Worm (Caenorhabditis elegans) whole organism, L4 larva: ENCODE data around the gene gln-2.

ENCODE experiments used
- F37D6.2 ChIP-seq: sonication (generic microtip); optimal IDR thresholded peaks from 2 replicates; lab custom pipeline; 2016; ENCODE audit warnings: mild to moderate bottlenecking, missing genetic modification characterization, missing compliant biosample characterization
- F44E2.7 ChIP-seq: fragments of 200-800 bp; sonication (Bioruptor generic); IDR thresholded peaks from 2 replicates; pipeline ENCODE4 v2.1.2; 2022; ENCODE audit warnings: missing genetic modification characterization, missing compliant biosample characterization
- T26A8.4 ChIP-seq: fragments of 200-800 bp; sonication (Bioruptor generic); IDR thresholded peaks from 2 replicates; pipeline ENCODE4 v1.3.6; 2022; ENCODE audit warnings: missing genetic modification characterization, missing compliant biosample characterization
- Y105C5A.15 ChIP-seq: fragments of 200-800 bp; sonication (Bioruptor generic); IDR thresholded peaks from 2 replicates; pipeline ENCODE4 v1.3.6; 2022; ENCODE audit warnings: missing genetic modification characterization, missing compliant biosample characterization
- Y48G9A.11 ChIP-seq: fragments of 200-800 bp; sonication (Bioruptor generic); IDR thresholded peaks from 2 replicates; pipeline ENCODE4 v1.3.6; 2022; ENCODE audit warnings: missing genetic modification reagents, missing genetic modification characterization, missing compliant biosample characterization
- ZK546.5 ChIP-seq, 2 experiments: sonication (generic microtip); optimal IDR thresholded peaks; 2 replicates each; lab custom pipeline; 2017; ENCODE audit warnings: missing biosample characterization in 2 of 2, missing genetic modification characterization in 2 of 2
- aha-1 ChIP-seq: fragments of 150-350 bp; peaks from one replicate; lab custom pipeline; 2014; ENCODE audit warnings: missing biosample characterization, missing genetic modification characterization
- aly-2 ChIP-seq: sonication (generic microtip); optimal IDR thresholded peaks from 2 replicates; lab custom pipeline; 2018; ENCODE audit warnings: missing biosample characterization, missing genetic modification characterization
- arid-1 ChIP-seq: fragments of 200-800 bp; sonication (Bioruptor generic); conservative IDR thresholded peaks from 2 replicates; pipeline ENCODE4 v1.3.6; 2022; ENCODE audit warnings: missing genetic modification reagents, missing genetic modification characterization, missing compliant biosample characterization
- attf-4 ChIP-seq: sonication (generic microtip); optimal IDR thresholded peaks from 3 replicates; lab custom pipeline; 2017; ENCODE audit warnings: missing biosample characterization, missing genetic modification characterization
- ceh-28 ChIP-seq: fragments of 150-350 bp; optimal IDR thresholded peaks from 2 replicates; lab custom pipeline; 2014; ENCODE audit warnings: missing biosample characterization, missing genetic modification reagents, missing genetic modification characterization
- ceh-82 ChIP-seq: sonication (generic microtip); optimal IDR thresholded peaks from 2 replicates; lab custom pipeline; 2017; ENCODE audit warnings: missing biosample characterization, missing genetic modification characterization
- cey-2 ChIP-seq: sonication (generic microtip); optimal IDR thresholded peaks from 3 replicates; lab custom pipeline; 2017; ENCODE audit warnings: missing genetic modification characterization, mild to moderate bottlenecking, missing compliant biosample characterization, antibody characterized with exemption, borderline replicate concordance; ENCODE audit not compliant: insufficient read depth
- daf-12 ChIP-seq: fragments of 150-350 bp; optimal IDR thresholded peaks from 2 replicates; lab custom pipeline; 2014; ENCODE audit warnings: missing biosample characterization, missing genetic modification reagents, missing genetic modification characterization
- daf-16 ChIP-seq, 3 experiments: sonication (generic microtip); optimal IDR thresholded peaks; 2 replicates each; lab custom pipeline; 2016 to 2017; ENCODE audit warnings: missing genetic modification characterization in 3 of 3, missing genetic modification reagents in 3 of 3, mild to moderate bottlenecking in 2 of 3, missing compliant biosample characterization in 2 of 3, missing biosample characterization in 1 of 3, moderate library complexity in 1 of 3
- daf-19 ChIP-seq: fragments of 200-800 bp; sonication (Bioruptor generic); conservative IDR thresholded peaks from 2 replicates; pipeline ENCODE4 v1.3.6; 2022; ENCODE audit warnings: missing genetic modification characterization, missing compliant biosample characterization
- daf-8 ChIP-seq: fragments of 200-800 bp; sonication (Bioruptor generic); IDR thresholded peaks from 2 replicates; pipeline ENCODE4 v1.3.6; 2022; ENCODE audit warnings: missing genetic modification characterization, missing compliant biosample characterization
- dmd-6 ChIP-seq: fragments of 200-800 bp; sonication (Bioruptor generic); IDR thresholded peaks from 2 replicates; pipeline ENCODE4 v1.3.6; 2022; ENCODE audit warnings: missing genetic modification reagents, missing genetic modification characterization, missing compliant biosample characterization
- dmd-8 ChIP-seq: fragments of 200-800 bp; sonication (Bioruptor generic); IDR thresholded peaks from 2 replicates; pipeline ENCODE4 v1.3.6; 2022; ENCODE audit warnings: missing genetic modification characterization, missing compliant biosample characterization
- dmd-9 ChIP-seq: fragments of 200-800 bp; sonication (Bioruptor generic); IDR thresholded peaks from 2 replicates; pipeline ENCODE4 v1.3.6; 2022; ENCODE audit warnings: missing genetic modification reagents, missing genetic modification characterization, missing compliant biosample characterization
- duxl-1 ChIP-seq: sonication (generic microtip); optimal IDR thresholded peaks from 2 replicates; lab custom pipeline; 2016; ENCODE audit warnings: mild to moderate bottlenecking, missing genetic modification characterization, moderate library complexity, missing compliant biosample characterization; ENCODE audit not compliant: poor library complexity
- dve-1 ChIP-seq: sonication (generic microtip); optimal IDR thresholded peaks from 2 replicates; lab custom pipeline; 2017; ENCODE audit warnings: antibody characterized with exemption, mild to moderate bottlenecking, missing genetic modification characterization, missing compliant biosample characterization; ENCODE audit not compliant: insufficient read depth
- egl-27 ChIP-seq: sonication (generic microtip); optimal IDR thresholded peaks from 3 replicates; lab custom pipeline; 2017; ENCODE audit warnings: missing biosample characterization, missing genetic modification reagents, missing genetic modification characterization
- egl-43 ChIP-seq: fragments of 200-800 bp; sonication (Bioruptor generic); IDR thresholded peaks from 2 replicates; pipeline ENCODE4 v1.3.6; 2022; ENCODE audit warnings: missing genetic modification reagents, missing genetic modification characterization, missing compliant biosample characterization
- fkh-10 ChIP-seq: fragments of 150-350 bp; optimal IDR thresholded peaks from 2 replicates; lab custom pipeline; 2014; ENCODE audit warnings: missing biosample characterization, missing genetic modification reagents, missing genetic modification characterization
- hif-1 ChIP-seq, 2 experiments: sonication (generic microtip); optimal IDR thresholded peaks; 2 replicates each; lab custom pipeline; 2016 to 2017; ENCODE audit warnings: missing compliant biosample characterization in 2 of 2, missing genetic modification characterization in 2 of 2, missing genetic modification reagents in 2 of 2, missing genotype in 2 of 2, mild to moderate bottlenecking in 1 of 2
- hlh-30 ChIP-seq: sonication (generic microtip); optimal IDR thresholded peaks from 2 replicates; lab custom pipeline; 2017; ENCODE audit warnings: antibody characterized with exemption, mild to moderate bottlenecking, missing genetic modification characterization, missing compliant biosample characterization; ENCODE audit not compliant: insufficient read depth
- hmg-1.1 ChIP-seq: fragments of 200-800 bp; sonication (Bioruptor generic); IDR thresholded peaks from 2 replicates; pipeline ENCODE4 v1.3.6; 2022; ENCODE audit warnings: missing genetic modification reagents, missing genetic modification characterization, missing compliant biosample characterization
- lin-1 ChIP-seq: fragments of 200-800 bp; sonication (Bioruptor generic); IDR thresholded peaks from 2 replicates; pipeline ENCODE4 v1.3.6; 2022; ENCODE audit warnings: missing genetic modification reagents, missing genetic modification characterization, missing compliant biosample characterization
- lin-39 ChIP-seq: fragments of 150-350 bp; optimal IDR thresholded peaks from 2 replicates; lab custom pipeline; 2014; ENCODE audit warnings: missing biosample characterization, missing genetic modification reagents, missing genetic modification characterization
- lir-3 ChIP-seq: sonication (generic microtip); optimal IDR thresholded peaks from 2 replicates; lab custom pipeline; 2016; ENCODE audit warnings: mild to moderate bottlenecking, missing genetic modification characterization, missing compliant biosample characterization
- madf-9 ChIP-seq: fragments of 200-800 bp; sonication (Bioruptor generic); conservative IDR thresholded peaks from 2 replicates; pipeline ENCODE4 v1.3.6; 2022; ENCODE audit warnings: missing genetic modification reagents, missing genetic modification characterization, missing compliant biosample characterization
- mdl-1 ChIP-seq, 2 experiments: fragments of 150-350 bp in 1 of 2; sonication (generic microtip) in 1 of 2; optimal IDR thresholded peaks; 2 replicates each; lab custom pipeline; 2014 to 2017; ENCODE audit warnings: missing biosample characterization in 2 of 2, missing genetic modification characterization in 2 of 2
- mdt-29 ChIP-seq: fragments of 200-800 bp; sonication (Bioruptor generic); IDR thresholded peaks from 2 replicates; pipeline ENCODE4 v1.3.6; 2022; ENCODE audit warnings: missing genetic modification reagents, missing genetic modification characterization, missing compliant biosample characterization
- mxl-2 ChIP-seq: fragments of 200-800 bp; sonication (Bioruptor generic); conservative IDR thresholded peaks from 2 replicates; pipeline ENCODE4 v1.3.6; 2022; ENCODE audit warnings: missing genetic modification reagents, missing genetic modification characterization, missing compliant biosample characterization
- mxl-3 ChIP-seq: fragments of 200-800 bp; sonication (Bioruptor generic); optimal IDR thresholded peaks from 2 replicates; lab custom pipeline; 2018; ENCODE audit warnings: mild to moderate bottlenecking, missing genetic modification characterization, missing compliant biosample characterization
- nhr-11 ChIP-seq: fragments of 150-350 bp; optimal IDR thresholded peaks from 2 replicates; lab custom pipeline; 2014; ENCODE audit warnings: missing biosample characterization, missing genetic modification characterization
- nhr-25 ChIP-seq: sonication (generic microtip); optimal IDR thresholded peaks from 2 replicates; lab custom pipeline; 2017; ENCODE audit warnings: missing genetic modification characterization, mild to moderate bottlenecking, missing compliant biosample characterization, antibody characterized with exemption, moderate library complexity, borderline replicate concordance; ENCODE audit not compliant: insufficient read depth
- nhr-48 ChIP-seq: sonication (generic microtip); optimal IDR thresholded peaks from 2 replicates; lab custom pipeline; 2016; ENCODE audit warnings: mild to moderate bottlenecking, missing genetic modification characterization, missing compliant biosample characterization
- nhr-76 ChIP-seq: fragments of 150-350 bp; optimal IDR thresholded peaks from 2 replicates; lab custom pipeline; 2014; ENCODE audit warnings: missing biosample characterization, missing genetic modification characterization
- php-3 ChIP-seq: fragments of 200-800 bp; sonication (Bioruptor generic); IDR thresholded peaks from 2 replicates; pipeline ENCODE4 v1.3.6; 2022; ENCODE audit warnings: missing genetic modification reagents, missing genetic modification characterization, missing compliant biosample characterization
- pqm-1 ChIP-seq: sonication (generic microtip); optimal IDR thresholded peaks from 2 replicates; lab custom pipeline; 2017; ENCODE audit warnings: missing biosample characterization, missing genetic modification characterization
- skn-1 ChIP-seq: fragments of 150-350 bp; optimal IDR thresholded peaks from 2 replicates; lab custom pipeline; 2014; ENCODE audit warnings: missing biosample characterization, missing genetic modification characterization
- snpc-1.2 ChIP-seq: fragments of 200-800 bp; sonication (Bioruptor generic); IDR thresholded peaks from 2 replicates; pipeline ENCODE4 v1.3.6; 2022; ENCODE audit warnings: missing genetic modification reagents, missing genetic modification characterization, missing compliant biosample characterization
- spr-1 ChIP-seq: sonication (generic microtip); optimal IDR thresholded peaks from 2 replicates; lab custom pipeline; 2016; ENCODE audit warnings: mild to moderate bottlenecking, missing genetic modification characterization, missing compliant biosample characterization
- spr-3 ChIP-seq: fragments of 200-800 bp; sonication (Bioruptor generic); optimal IDR thresholded peaks from 2 replicates; lab custom pipeline; 2018; ENCODE audit warnings: mild to moderate bottlenecking, missing genetic modification characterization, missing compliant biosample characterization
- unc-39 ChIP-seq: sonication (generic microtip); optimal IDR thresholded peaks from 2 replicates; lab custom pipeline; 2017; ENCODE audit warnings: missing biosample characterization, missing genetic modification characterization
- unc-62 ChIP-seq, 3 experiments: fragments of 150-350 bp in 1 of 3; sonication (generic microtip); optimal IDR thresholded peaks in 2 of 3; peaks in 1 of 3; 1 replicate in 1 of 3; 2 replicates in 2 of 3; lab custom pipeline; 2014 to 2017; ENCODE audit warnings: missing biosample characterization in 3 of 3, missing genetic modification characterization in 3 of 3, missing genetic modification reagents in 3 of 3, missing genotype in 1 of 3
- zag-1 ChIP-seq: fragments of 150-350 bp; optimal IDR thresholded peaks from 2 replicates; lab custom pipeline; 2014; ENCODE audit warnings: missing biosample characterization, missing genetic modification characterization
- zfp-2 ChIP-seq: sonication (generic microtip); optimal IDR thresholded peaks from 2 replicates; lab custom pipeline; 2016; ENCODE audit warnings: mild to moderate bottlenecking, missing genetic modification characterization, missing compliant biosample characterization
- zip-2 ChIP-seq: fragments of 150-350 bp; optimal IDR thresholded peaks from 2 replicates; lab custom pipeline; 2014; ENCODE audit warnings: missing biosample characterization, missing genetic modification characterization

Gene gln-2

DNA sequence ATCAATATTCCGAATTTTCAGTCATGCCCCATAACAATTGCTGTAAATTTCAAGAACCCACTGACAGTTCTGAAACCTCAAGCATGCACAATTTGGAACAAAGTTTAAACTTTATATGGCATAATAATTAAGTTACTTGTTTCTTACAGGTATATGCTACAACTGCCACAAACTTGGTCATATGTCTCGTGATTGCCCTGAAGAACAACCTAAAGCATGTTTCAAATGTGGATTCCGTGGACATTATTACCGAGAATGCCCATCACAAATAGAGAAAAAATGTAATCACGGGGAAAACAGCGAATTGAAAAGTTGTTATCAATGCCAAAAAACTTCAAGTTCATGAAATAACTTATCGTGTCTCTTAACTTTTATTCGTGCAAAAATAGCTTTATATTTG, 31.6 kb downstream of the gln-2 start:
- TF ChIP-seq lir-3 (tag; lab: Kevin White, UChicago) (no peak), attf-4 (tag; lab: Kevin White, UChicago) (no peak), skn-1 (tag; lab: Kevin White, UChicago) (no peak), snpc-1.2 (GFP tag; lab: Robert Waterston, UW) (no peak), lin-39 (tag; lab: Kevin White, UChicago) (no peak), F37D6.2 (tag; lab: Kevin White, UChicago) (no peak), spr-1 (tag; lab: Kevin White, UChicago) (no peak), dmd-8 (GFP tag; lab: Robert Waterston, UW) (no peak), mxl-3 (no peak), T26A8.4 (GFP tag; lab: Robert Waterston, UW) (no peak), daf-8 (GFP tag; lab: Robert Waterston, UW) (no peak), fkh-10 (no peak), dmd-9 (GFP tag; lab: Robert Waterston, UW) (no peak), dve-1 (tag; lab: Kevin White, UChicago) (peak; percentile 62), spr-3 (GFP tag; lab: Kevin White, UChicago) (no peak), nhr-11 (tag; lab: Kevin White, UChicago) (no peak), ceh-82 (no peak), unc-39 (tag; lab: Kevin White, UChicago) (no peak), madf-9 (GFP tag; lab: Robert Waterston, UW) (no peak), aly-2 (tag; lab: Kevin White, UChicago) (no peak), hlh-30 (tag; lab: Kevin White, UChicago) (peak; percentile 41), zip-2 (tag; lab: Kevin White, UChicago) (no peak), nhr-48 (tag; lab: Kevin White, UChicago) (no peak), Y105C5A.15 (GFP tag; lab: Robert Waterston, UW) (no peak), daf-12 (tag; lab: Kevin White, UChicago) (no peak), Y48G9A.11 (no peak), unc-62 (GFP tag; optimal IDR thresholded peaks at IDR 0.05 in 1 of 2; lab: Kevin White, UChicago) (no peak), unc-62 (tag; optimal IDR thresholded peaks at IDR 0.05; lab: Kevin White, UChicago) (no peak), egl-27 (tag; lab: Kevin White, UChicago) (no peak), duxl-1 (tag; lab: Kevin White, UChicago) (no peak), aha-1 (peak; percentile 96), zag-1 (no peak), egl-43 (no peak), daf-19 (GFP tag; lab: Robert Waterston, UW) (no peak), mxl-2 (GFP tag; lab: Robert Waterston, UW) (no peak), lin-1 (GFP tag; lab: Robert Waterston, UW) (no peak), mdl-1 (tag; optimal IDR thresholded peaks at IDR 0.05; lab: Kevin White, UChicago) (no peak), nhr-25 (tag; lab: Kevin White, UChicago) (no peak), ZK546.5 (tag; optimal IDR thresholded peaks at IDR 0.05; lab: Kevin White, UChicago) (no peak), cey-2 (tag; lab: Kevin White, UChicago) (no peak), nhr-76 (tag; lab: Kevin White, UChicago) (no peak), dmd-6 (GFP tag; lab: Robert Waterston, UW) (peak; percentile 44), zfp-2 (tag; lab: Kevin White, UChicago) (no peak), php-3 (GFP tag; lab: Robert Waterston, UW) (0 out of 2 replicates have a peak, but pooled peaks have one; percentile 55), daf-16 (GFP tag; optimal IDR thresholded peaks at IDR 0.05; lab: Kevin White, UChicago) (no peak), daf-16 (tag; optimal IDR thresholded peaks at IDR 0.05; lab: Kevin White, UChicago) (peak; percentile 48), ceh-28 (tag; lab: Kevin White, UChicago) (no peak), pqm-1 (tag; lab: Kevin White, UChicago) (no peak), F44E2.7 (GFP tag; lab: Robert Waterston, UW) (no peak), hif-1 (tag; optimal IDR thresholded peaks at IDR 0.05; lab: Kevin White, UChicago) (no peak), mdt-29 (no peak), arid-1 (GFP tag; lab: Robert Waterston, UW) (no peak), hmg-1.1 (no peak)
